Worm (Caenorhabditis elegans) whole organism, mixed stage, embryonic: ENCODE data around the gene W09G12.10.

Experiments used
- M03D4.4 ChIP-seq: sonication (generic microtip); optimal IDR thresholded peaks from 2 replicates; lab custom pipeline; 2017; ENCODE audit warnings: mild to moderate bottlenecking, missing genetic modification characterization, missing compliant biosample characterization
- bed-3 ChIP-seq: fragments of 200-800 bp; sonication (Bioruptor generic); optimal IDR thresholded peaks from 3 replicates; lab custom pipeline; 2018; ENCODE audit warnings: mild to moderate bottlenecking, missing genetic modification characterization, moderate library complexity, missing compliant biosample characterization
- blmp-1 ChIP-seq: fragments of 150-350 bp; optimal IDR thresholded peaks from 2 replicates; lab custom pipeline; 2014; ENCODE audit warnings: missing biosample characterization, missing genetic modification characterization
- ceh-39 ChIP-seq: fragments of 150-350 bp; optimal IDR thresholded peaks from 2 replicates; lab custom pipeline; 2014; ENCODE audit warnings: missing biosample characterization, missing genetic modification characterization
- ceh-83 ChIP-seq: fragments of 200-800 bp; sonication (Bioruptor generic); optimal IDR thresholded peaks from 2 replicates; lab custom pipeline; 2018; ENCODE audit warnings: mild to moderate bottlenecking, missing genetic modification characterization, missing compliant biosample characterization
- ces-1 ChIP-seq: fragments of 150-350 bp; optimal IDR thresholded peaks from 2 replicates; lab custom pipeline; 2014; ENCODE audit warnings: missing biosample characterization, missing genetic modification reagents, missing genetic modification characterization
- cnd-1 ChIP-seq: fragments of 200-800 bp; sonication (Bioruptor generic); optimal IDR thresholded peaks from 2 replicates; lab custom pipeline; 2018; ENCODE audit warnings: mild to moderate bottlenecking, missing genetic modification characterization, missing compliant biosample characterization
- drap-1 ChIP-seq: fragments of 200-800 bp; sonication (Bioruptor generic); optimal IDR thresholded peaks from 3 replicates; lab custom pipeline; 2018; ENCODE audit warnings: mild to moderate bottlenecking, missing genetic modification characterization, missing compliant biosample characterization
- elt-3 ChIP-seq: fragments of 150-350 bp; optimal IDR thresholded peaks from 2 replicates; lab custom pipeline; 2014; ENCODE audit warnings: missing biosample characterization, missing genetic modification characterization
- flh-1 ChIP-seq: fragments of 200-800 bp; sonication (Bioruptor generic); optimal IDR thresholded peaks from 2 replicates; lab custom pipeline; 2018; ENCODE audit warnings: mild to moderate bottlenecking, missing genetic modification characterization, moderate library complexity, missing compliant biosample characterization
- ham-2 ChIP-seq: fragments of 200-800 bp; sonication (Bioruptor generic); optimal IDR thresholded peaks from 2 replicates; lab custom pipeline; 2018; ENCODE audit warnings: mild to moderate bottlenecking, missing genetic modification characterization, missing compliant biosample characterization
- hlh-1 ChIP-seq: fragments of 150-350 bp; optimal IDR thresholded peaks from 2 replicates; lab custom pipeline; 2014; ENCODE audit warnings: missing biosample characterization, missing genetic modification reagents, missing genetic modification characterization
- lin-13 ChIP-seq: fragments of 150-350 bp; optimal IDR thresholded peaks from 2 replicates; lab custom pipeline; 2014; ENCODE audit warnings: missing biosample characterization, missing genetic modification characterization
- lin-32 ChIP-seq: fragments of 200-800 bp; sonication (Bioruptor generic); optimal IDR thresholded peaks from 2 replicates; lab custom pipeline; 2018; ENCODE audit warnings: mild to moderate bottlenecking, missing genetic modification characterization, missing compliant biosample characterization
- lsy-2 ChIP-seq: fragments of 150-350 bp; optimal IDR thresholded peaks from 2 replicates; lab custom pipeline; 2014; ENCODE audit warnings: missing biosample characterization, missing genetic modification characterization
- mab-5 ChIP-seq: fragments of 150-350 bp; optimal IDR thresholded peaks from 2 replicates; lab custom pipeline; 2014; ENCODE audit warnings: missing biosample characterization, missing genetic modification characterization
- mep-1 ChIP-seq: fragments of 150-350 bp; optimal IDR thresholded peaks from 2 replicates; lab custom pipeline; 2017; ENCODE audit warnings: missing biosample characterization, missing genetic modification reagents, missing genetic modification characterization, inconsistent platforms
- mls-2 ChIP-seq: sonication (generic microtip); optimal IDR thresholded peaks from 2 replicates; lab custom pipeline; 2016; ENCODE audit warnings: mild to moderate bottlenecking, missing genetic modification characterization, moderate library complexity, missing compliant biosample characterization
- nhr-12 ChIP-seq: fragments of 150-350 bp; optimal IDR thresholded peaks from 2 replicates; lab custom pipeline; 2014; ENCODE audit warnings: missing biosample characterization, missing genetic modification characterization
- nhr-28 ChIP-seq: fragments of 150-350 bp; optimal IDR thresholded peaks from 2 replicates; lab custom pipeline; 2014; ENCODE audit warnings: missing biosample characterization, missing genetic modification characterization
- nhr-76 ChIP-seq: sonication (generic microtip); optimal IDR thresholded peaks from 2 replicates; lab custom pipeline; 2017; ENCODE audit warnings: missing biosample characterization, missing genetic modification characterization
- pha-4 ChIP-seq: fragments of 150-350 bp; optimal IDR thresholded peaks from 2 replicates; lab custom pipeline; 2018; ENCODE audit warnings: missing biosample characterization, missing genetic modification reagents, missing genetic modification characterization
- sem-2 ChIP-seq: fragments of 200-800 bp; sonication (Bioruptor generic); optimal IDR thresholded peaks from 2 replicates; lab custom pipeline; 2018; ENCODE audit warnings: mild to moderate bottlenecking, missing genetic modification characterization, missing compliant biosample characterization
- snpc-4 ChIP-seq: fragments of 150-350 bp; optimal IDR thresholded peaks from 2 replicates; lab custom pipeline; 2014; ENCODE audit warnings: missing biosample characterization, missing genetic modification characterization
- sptf-1 ChIP-seq: sonication (generic microtip); optimal IDR thresholded peaks from 2 replicates; lab custom pipeline; 2017; ENCODE audit warnings: mild to moderate bottlenecking, missing genetic modification characterization, moderate library complexity, missing compliant biosample characterization
- unc-120 ChIP-seq: sonication (generic microtip); optimal IDR thresholded peaks from 2 replicates; lab custom pipeline; 2017; ENCODE audit warnings: missing genetic modification characterization, missing compliant biosample characterization; ENCODE audit not compliant: poor library complexity, severe bottlenecking
- unc-39 ChIP-seq: fragments of 150-350 bp; optimal IDR thresholded peaks from 2 replicates; lab custom pipeline; 2014; ENCODE audit warnings: missing biosample characterization, missing genetic modification characterization
- unc-62 ChIP-seq: fragments of 150-350 bp; optimal IDR thresholded peaks from 2 replicates; lab custom pipeline; 2014; ENCODE audit warnings: missing biosample characterization, missing genetic modification reagents, missing genetic modification characterization
- zip-8 ChIP-seq: fragments of 150-350 bp; optimal IDR thresholded peaks from 2 replicates; lab custom pipeline; 2014; ENCODE audit warnings: missing biosample characterization, missing genetic modification characterization
- ztf-11 ChIP-seq: fragments of 150-350 bp; optimal IDR thresholded peaks from 2 replicates; lab custom pipeline; 2014; ENCODE audit warnings: missing biosample characterization, missing genetic modification characterization

The W09G12.10 gene

DNA sequence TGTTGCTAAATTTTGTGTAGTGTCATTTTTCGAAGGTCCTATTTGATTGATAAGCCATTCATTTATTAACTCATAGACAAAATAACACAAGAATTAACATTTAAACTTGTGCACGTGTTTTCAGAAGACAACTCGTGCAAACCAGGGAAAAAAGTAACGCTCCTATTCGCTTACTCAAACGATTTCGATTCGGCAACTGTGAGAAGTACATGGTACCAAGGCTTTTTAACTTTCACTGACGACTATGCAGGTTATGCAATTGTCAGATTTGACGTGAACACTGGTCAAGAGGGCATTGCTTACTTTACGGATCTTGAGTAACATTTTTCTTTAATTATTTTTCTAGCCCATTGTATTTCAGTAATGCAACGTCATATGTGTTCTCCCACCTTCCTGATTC is 40.8 kb upstream of the W09G12.10 start:
- TF ChIP-seq ceh-39 (tag; lab: Kevin White, UChicago) = no peak
- TF ChIP-seq M03D4.4 (tag; lab: Kevin White, UChicago) = no peak
- TF ChIP-seq ceh-83 = no peak
- TF ChIP-seq unc-62 (GFP tag; lab: Kevin White, UChicago) = no peak
- TF ChIP-seq mab-5 (tag; lab: Kevin White, UChicago) = no peak
- TF ChIP-seq pha-4 = no peak
- TF ChIP-seq ces-1 (GFP tag; lab: Kevin White, UChicago) = no peak
- TF ChIP-seq flh-1 (GFP tag; lab: Kevin White, UChicago) = no peak
- no peak for TF ChIP-seq bed-3 (GFP tag; lab: Kevin White, UChicago)
- no peak for TF ChIP-seq blmp-1 (tag; lab: Kevin White, UChicago)

DNA sequence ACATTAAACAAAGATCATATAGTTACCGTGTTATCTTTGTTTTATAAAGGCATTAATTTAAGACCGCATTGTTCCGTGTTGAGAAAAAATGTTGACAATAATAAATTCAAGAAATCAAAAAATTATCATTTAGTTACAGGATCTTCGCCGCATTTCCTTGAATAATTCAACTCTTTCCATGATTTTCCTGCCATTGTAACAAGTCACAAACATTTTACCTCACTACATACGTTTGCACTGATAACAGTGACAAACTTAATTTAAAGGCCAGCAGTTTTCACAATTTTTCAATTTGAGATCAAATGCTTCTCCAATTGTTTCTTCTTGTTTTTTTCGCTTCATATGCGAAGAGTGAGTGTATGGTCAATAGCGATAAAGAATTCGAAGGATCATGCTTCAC is 39.9 kb upstream of the W09G12.10 start, which contains the start of gene clec-169:
Gene clec-169, plus strand, starts transcription at position 301 of the 400 bp plus-strand sequence.
- TF ChIP-seq lsy-2 (tag; lab: Kevin White, UChicago) (no peak), nhr-12 (tag; lab: Kevin White, UChicago) (no peak), mab-5 (tag; lab: Kevin White, UChicago) (no peak), snpc-4 (tag; lab: Kevin White, UChicago) (no peak), mep-1 (tag; lab: Kevin White, UChicago) (no peak), nhr-76 (no peak), lin-32 (GFP tag; lab: Kevin White, UChicago) (no peak), nhr-28 (tag; lab: Kevin White, UChicago) (no peak), elt-3 (tag; lab: Kevin White, UChicago) (no peak), drap-1 (GFP tag; lab: Kevin White, UChicago) (no peak), mls-2 (tag; lab: Kevin White, UChicago) (no peak), sptf-1 (no peak), ceh-39 (tag; lab: Kevin White, UChicago) (no peak), ztf-11 (no peak), cnd-1 (no peak), bed-3 (GFP tag; lab: Kevin White, UChicago) (no peak), lin-13 (tag; lab: Kevin White, UChicago) (no peak), M03D4.4 (tag; lab: Kevin White, UChicago) (no peak), sem-2 (GFP tag; lab: Kevin White, UChicago) (no peak)
- TF ChIP-seq, all 35 proteins: peak for 0

ce11 chrIV:1260474-1260873 is 39.4 kb upstream of the W09G12.10 start:
- no peak for TF ChIP-seq unc-62 (GFP tag; lab: Kevin White, UChicago)
- TF ChIP-seq drap-1 (GFP tag; lab: Kevin White, UChicago) = no peak
- no peak for TF ChIP-seq cnd-1
- no peak for TF ChIP-seq ces-1 (GFP tag; lab: Kevin White, UChicago)
- no peak for TF ChIP-seq hlh-1
- TF ChIP-seq sptf-1 = no peak
- TF ChIP-seq ham-2 (GFP tag; lab: Kevin White, UChicago) = no peak

ce11 chrIV:1256723-1257122 is 35.6 kb upstream of the W09G12.10 start, which contains the start of gene clec-168:
TSS of gene clec-168 (plus strand) at chrIV:1256969.
- TF ChIP-seq nhr-28 (tag; lab: Kevin White, UChicago) = no peak
- no peak for TF ChIP-seq nhr-76
- no peak for TF ChIP-seq unc-120
- TF ChIP-seq zip-8 (tag; lab: Kevin White, UChicago) = no peak
- no peak for TF ChIP-seq lsy-2 (tag; lab: Kevin White, UChicago)
- no peak for TF ChIP-seq snpc-4 (tag; lab: Kevin White, UChicago)
- TF ChIP-seq, all 35 proteins: peak for 0

DNA sequence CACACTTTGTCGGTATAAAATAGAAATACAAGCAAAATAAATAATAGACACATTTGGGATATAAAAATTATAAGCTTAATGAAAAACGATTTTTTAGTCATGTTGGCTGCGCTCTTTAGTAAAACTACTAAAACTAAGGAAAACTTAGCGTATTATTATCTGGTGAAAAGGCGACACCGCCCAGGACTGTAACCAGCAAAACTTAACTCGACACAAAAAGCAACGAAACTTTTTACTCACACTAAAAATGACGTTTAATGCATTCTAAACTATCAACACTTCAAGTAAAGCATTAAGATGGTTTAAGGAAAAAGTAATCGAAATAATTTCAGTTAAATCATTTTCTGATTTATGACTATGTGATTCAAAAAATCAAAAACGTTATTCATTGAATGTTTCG is 34.5 kb upstream of the W09G12.10 start, which contains the start of gene clec-167:
Gene clec-167, minus strand, starts transcription at position 101 of the 400 bp plus-strand sequence.
- TF ChIP-seq blmp-1 (tag; lab: Kevin White, UChicago) = no peak
- no peak for TF ChIP-seq ham-2 (GFP tag; lab: Kevin White, UChicago)
- no peak for TF ChIP-seq ceh-83
- no peak for TF ChIP-seq nhr-28 (tag; lab: Kevin White, UChicago)
- no peak for TF ChIP-seq unc-39
- no peak for TF ChIP-seq hlh-1
- TF ChIP-seq M03D4.4 (tag; lab: Kevin White, UChicago) = no peak
- TF ChIP-seq nhr-76 = no peak
